Worm (Caenorhabditis elegans) whole organism, L1 larva: ENCODE results near the gene C14E2.6.

Experiments
- C04F5.9 ChIP-seq: sonication (generic microtip); optimal IDR thresholded peaks from 2 replicates; lab custom pipeline; 2016; ENCODE audit warnings: missing genetic modification characterization, missing compliant biosample characterization
- C16A3.4 ChIP-seq: fragments of 150-350 bp; optimal IDR thresholded peaks from 2 replicates; lab custom pipeline; 2014; ENCODE audit warnings: missing biosample characterization, missing genetic modification characterization
- F16B12.6 ChIP-seq: fragments of 150-350 bp; optimal IDR thresholded peaks from 2 replicates; lab custom pipeline; 2014; ENCODE audit warnings: missing biosample characterization, missing genetic modification characterization
- blmp-1 ChIP-seq: fragments of 150-350 bp; optimal IDR thresholded peaks from 2 replicates; lab custom pipeline; 2014; ENCODE audit warnings: missing biosample characterization, missing genetic modification characterization
- ceh-82 ChIP-seq, 3 experiments: fragments of 150-350 bp in 1 of 3; sonication (generic microtip) in 2 of 3; optimal IDR thresholded peaks; 2 replicates each; lab custom pipeline; 2014 to 2017; ENCODE audit warnings: missing biosample characterization in 3 of 3, missing genetic modification characterization in 3 of 3
- dpl-1 ChIP-seq, 3 experiments: fragments of 150-350 bp in 2 of 3; sonication (generic microtip) in 1 of 3; optimal IDR thresholded peaks; 2 replicates each; lab custom pipeline; 2014 to 2017; ENCODE audit warnings: missing biosample characterization in 3 of 3, missing genetic modification characterization in 3 of 3, missing genetic modification reagents in 3 of 3
- dsc-1 ChIP-seq: sonication (generic microtip); optimal IDR thresholded peaks from 2 replicates; lab custom pipeline; 2016; ENCODE audit warnings: mild to moderate bottlenecking, missing genetic modification characterization, missing compliant biosample characterization
- efl-1 ChIP-seq, 4 experiments: fragments of 150-350 bp; optimal IDR thresholded peaks in 3 of 4; peaks in 1 of 4; 1 replicate in 1 of 4; 2 replicates in 3 of 4; lab custom pipeline; 2014; ENCODE audit warnings: missing biosample characterization in 2 of 4, missing genetic modification characterization in 2 of 4, missing genetic modification reagents in 2 of 4
- egl-13 ChIP-seq: sonication (generic microtip); optimal IDR thresholded peaks from 2 replicates; lab custom pipeline; 2016; ENCODE audit warnings: missing genotype, missing genetic modification reagents, missing genetic modification characterization, missing compliant biosample characterization
- egl-27 ChIP-seq, 2 experiments: fragments of 150-350 bp in 1 of 2; sonication (generic microtip); optimal IDR thresholded peaks; 3 replicates each; lab custom pipeline; 2017 to 2018; ENCODE audit warnings: missing biosample characterization in 2 of 2, missing genetic modification characterization in 2 of 2, missing genetic modification reagents in 2 of 2
- elt-3 ChIP-seq, 6 experiments: fragments of 150-350 bp in 1 of 6; sonication (generic microtip); optimal IDR thresholded peaks; 2 replicates each; lab custom pipeline; 2017 to 2018; ENCODE audit warnings: missing biosample characterization in 6 of 6, missing genetic modification characterization in 6 of 6, inconsistent platforms in 1 of 6
- ets-5 ChIP-seq: fragments of 200-800 bp; sonication (Bioruptor generic); IDR thresholded peaks from 2 replicates; pipeline ENCODE4 v1.3.6; 2022; ENCODE audit warnings: missing genetic modification characterization, missing compliant biosample characterization
- fkh-10 ChIP-seq: sonication (generic microtip); optimal IDR thresholded peaks from 2 replicates; lab custom pipeline; 2017; ENCODE audit warnings: missing biosample characterization, missing genetic modification reagents, missing genetic modification characterization
- fkh-8 ChIP-seq: sonication (generic microtip); optimal IDR thresholded peaks from 2 replicates; lab custom pipeline; 2016; ENCODE audit warnings: mild to moderate bottlenecking, missing genetic modification characterization, missing compliant biosample characterization
- fos-1 ChIP-seq: fragments of 150-350 bp; optimal IDR thresholded peaks from 2 replicates; lab custom pipeline; 2014; ENCODE audit warnings: missing biosample characterization, missing genetic modification characterization
- isw-1 ChIP-seq: fragments of 200-800 bp; sonication (Bioruptor generic); IDR thresholded peaks from 2 replicates; pipeline ENCODE4 v1.3.6; 2022; ENCODE audit warnings: missing genetic modification characterization, missing compliant biosample characterization
- lin-13 ChIP-seq: fragments of 150-350 bp; optimal IDR thresholded peaks from 2 replicates; lab custom pipeline; 2014; ENCODE audit warnings: missing biosample characterization, missing genetic modification reagents, missing genetic modification characterization
- lin-14 ChIP-seq: fragments of 200-800 bp; sonication (Bioruptor generic); optimal IDR thresholded peaks from 2 replicates; lab custom pipeline; 2018; ENCODE audit warnings: mild to moderate bottlenecking, missing genetic modification characterization, moderate library complexity, missing compliant biosample characterization
- lin-15B ChIP-seq: fragments of 150-350 bp; sonication (generic microtip); optimal IDR thresholded peaks from 3 replicates; lab custom pipeline; 2014; ENCODE audit warnings: missing biosample characterization, missing genetic modification characterization
- lin-35 ChIP-seq, 2 experiments: fragments of 150-350 bp; optimal IDR thresholded peaks; 2 replicates each; lab custom pipeline; 2014; ENCODE audit warnings: missing biosample characterization in 2 of 2, missing genetic modification characterization in 2 of 2, missing genetic modification reagents in 2 of 2
- lir-3 ChIP-seq: sonication (generic microtip); optimal IDR thresholded peaks from 2 replicates; lab custom pipeline; 2016; ENCODE audit warnings: mild to moderate bottlenecking, missing genetic modification characterization, moderate library complexity, missing compliant biosample characterization; ENCODE audit not compliant: poor library complexity
- lsy-2 ChIP-seq, 2 experiments: fragments of 150-350 bp; optimal IDR thresholded peaks; 2 replicates each; lab custom pipeline; 2014; ENCODE audit warnings: missing biosample characterization in 2 of 2, missing genetic modification characterization in 2 of 2
- mdl-1 ChIP-seq, 2 experiments: fragments of 150-350 bp; optimal IDR thresholded peaks; 2 replicates each; lab custom pipeline; 2014 to 2017; ENCODE audit warnings: missing biosample characterization in 2 of 2, missing genetic modification characterization in 2 of 2, inconsistent platforms in 1 of 2
- mep-1 ChIP-seq: fragments of 150-350 bp; optimal IDR thresholded peaks from 2 replicates; lab custom pipeline; 2014; ENCODE audit warnings: missing biosample characterization, missing genetic modification characterization
- nhr-19 ChIP-seq: fragments of 200-800 bp; sonication (Bioruptor generic); conservative IDR thresholded peaks from 2 replicates; pipeline ENCODE4 v1.3.6; 2022; ENCODE audit warnings: missing genetic modification characterization, missing compliant biosample characterization
- nhr-20 ChIP-seq: sonication (generic microtip); optimal IDR thresholded peaks from 2 replicates; lab custom pipeline; 2016; ENCODE audit warnings: mild to moderate bottlenecking, missing genetic modification characterization, missing compliant biosample characterization
- nhr-47 ChIP-seq: sonication (generic microtip); optimal IDR thresholded peaks from 2 replicates; lab custom pipeline; 2016; ENCODE audit warnings: mild to moderate bottlenecking, missing genetic modification characterization, moderate library complexity, missing compliant biosample characterization
- nhr-71 ChIP-seq: sonication (generic microtip); optimal IDR thresholded peaks from 2 replicates; lab custom pipeline; 2016; ENCODE audit warnings: mild to moderate bottlenecking, missing genetic modification characterization, moderate library complexity, missing compliant biosample characterization
- nhr-77 ChIP-seq: fragments of 150-350 bp; optimal IDR thresholded peaks from 2 replicates; lab custom pipeline; 2014; ENCODE audit warnings: missing biosample characterization, missing genetic modification characterization
- nhr-85 ChIP-seq: sonication (generic microtip); peaks from one replicate; lab custom pipeline; 2016; ENCODE audit warnings: missing genetic modification characterization, inconsistent platforms, missing compliant biosample characterization
- nhr-90 ChIP-seq: sonication (generic microtip); optimal IDR thresholded peaks from 2 replicates; lab custom pipeline; 2016; ENCODE audit warnings: mild to moderate bottlenecking, missing genetic modification characterization, missing compliant biosample characterization; ENCODE audit not compliant: poor library complexity
- rnt-1 ChIP-seq: sonication (generic microtip); optimal IDR thresholded peaks from 2 replicates; lab custom pipeline; 2016; ENCODE audit warnings: mild to moderate bottlenecking, missing genetic modification characterization, moderate library complexity, missing compliant biosample characterization
- skn-1 ChIP-seq: fragments of 150-350 bp; optimal IDR thresholded peaks from 2 replicates; lab custom pipeline; 2014; ENCODE audit warnings: missing biosample characterization, missing genetic modification characterization
- snu-23 ChIP-seq: sonication (generic microtip); optimal IDR thresholded peaks from 2 replicates; lab custom pipeline; 2016; ENCODE audit warnings: missing genetic modification characterization, missing compliant biosample characterization
- sup-37 ChIP-seq: fragments of 200-800 bp; sonication (Bioruptor generic); optimal IDR thresholded peaks from 2 replicates; lab custom pipeline; 2018; ENCODE audit warnings: mild to moderate bottlenecking, missing genetic modification characterization, missing compliant biosample characterization
- swsn-7 ChIP-seq: sonication (generic microtip); optimal IDR thresholded peaks from 2 replicates; lab custom pipeline; 2016; ENCODE audit warnings: missing genetic modification characterization, missing compliant biosample characterization
- tbx-2 ChIP-seq: sonication (generic microtip); optimal IDR thresholded peaks from 2 replicates; lab custom pipeline; 2016; ENCODE audit warnings: missing genetic modification characterization, missing compliant biosample characterization
- unc-62 ChIP-seq: fragments of 150-350 bp; optimal IDR thresholded peaks from 2 replicates; lab custom pipeline; 2014; ENCODE audit warnings: missing biosample characterization, missing genetic modification reagents, missing genetic modification characterization
- unc-86 ChIP-seq: sonication (generic microtip); optimal IDR thresholded peaks from 2 replicates; lab custom pipeline; 2016; ENCODE audit warnings: missing genetic modification characterization, missing compliant biosample characterization
- vab-15 ChIP-seq: sonication (generic microtip); optimal IDR thresholded peaks from 2 replicates; lab custom pipeline; 2017; ENCODE audit warnings: missing genotype, mild to moderate bottlenecking, missing genetic modification characterization, missing compliant biosample characterization
- xbp-1 ChIP-seq: sonication (generic microtip); optimal IDR thresholded peaks from 2 replicates; lab custom pipeline; 2016; ENCODE audit warnings: missing genetic modification characterization, missing compliant biosample characterization

C14E2.6 gene

DNA sequence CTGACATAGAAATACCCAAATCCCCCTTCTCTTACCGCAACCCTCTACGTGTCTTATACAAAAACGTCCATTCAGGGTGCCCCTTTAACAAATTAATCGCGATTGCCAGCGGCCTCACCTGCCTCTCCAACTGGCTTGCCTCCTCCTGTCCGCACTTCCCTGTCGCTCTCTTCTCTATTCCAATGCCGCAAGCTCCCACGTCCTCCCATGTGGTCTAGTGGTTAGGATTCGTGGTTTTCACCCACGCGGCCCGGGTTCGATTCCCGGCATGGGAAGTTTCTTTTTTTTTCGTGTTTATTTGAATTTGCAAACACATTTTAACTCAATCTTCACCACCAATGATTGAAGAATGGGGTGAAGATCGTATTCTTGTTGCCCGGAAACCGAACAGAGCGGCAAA is 28.8 kb upstream of the C14E2.6 start (continued):
- TF ChIP-seq F16B12.6 (tag; lab: Kevin White, UChicago) (no peak), lin-35 (GFP tag; optimal IDR thresholded peaks at IDR 0.05; lab: Kevin White, UChicago) (peak; percentile 24 to 73)
- TF ChIP-seq, all 84 proteins: peak for 38

DNA sequence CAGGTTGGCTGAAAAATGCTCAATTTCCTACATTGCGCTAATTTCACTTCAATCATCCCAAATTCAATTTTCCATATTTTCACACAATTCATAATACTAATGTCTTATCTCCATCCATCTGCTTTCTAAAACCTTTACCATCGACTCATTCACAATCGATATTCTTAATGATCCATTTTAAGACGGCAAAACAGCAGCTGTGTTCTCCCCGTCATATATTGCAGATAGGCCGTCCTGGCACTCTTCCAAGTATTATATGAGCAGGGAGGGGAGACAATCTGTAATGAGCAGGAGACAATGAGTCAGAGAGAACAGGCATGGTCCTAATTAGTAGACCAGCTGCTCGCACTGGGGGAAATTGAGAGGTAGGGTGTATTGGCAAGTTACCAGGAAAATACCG is 27.9 kb upstream of the C14E2.6 start:
- TF ChIP-seq nhr-85 (peak; percentile 2), dsc-1 (tag; lab: Kevin White, UChicago) (no peak)

DNA sequence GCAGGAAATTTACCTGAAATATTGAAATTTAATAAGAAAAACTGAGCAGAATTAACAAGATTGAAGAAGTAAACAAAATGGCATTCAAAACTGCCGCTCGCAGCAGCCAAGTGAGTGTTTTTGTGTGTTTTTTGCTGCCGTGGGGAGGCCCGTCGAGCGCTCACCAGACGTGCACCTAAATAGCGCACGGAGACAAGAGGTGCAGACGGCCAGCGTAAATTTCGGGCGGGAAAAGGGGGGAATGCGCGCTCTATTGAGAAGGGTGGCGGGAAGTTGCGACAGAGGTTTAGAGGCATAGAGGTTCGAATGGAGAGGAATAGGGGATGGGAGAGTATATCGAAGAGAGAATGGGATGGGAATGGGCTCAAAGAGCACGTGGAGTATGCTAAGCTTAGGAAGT is 26.3 kb upstream of the C14E2.6 start, which contains the start of gene ceh-39:
Gene ceh-39, minus strand, starts transcription at position 13 of the 400 bp plus-strand sequence.
- TF ChIP-seq elt-3 (tag; optimal IDR thresholded peaks at IDR 0.05; lab: Kevin White, UChicago): no peak
- peak; percentile 62 for TF ChIP-seq swsn-7 (tag; lab: Kevin White, UChicago)
- TF ChIP-seq blmp-1 (tag; lab: Kevin White, UChicago): no peak
- peak; percentile 80 for TF ChIP-seq fkh-8 (tag; lab: Kevin White, UChicago)
- peak; percentile 36 for TF ChIP-seq C16A3.4
- TF ChIP-seq dpl-1 (GFP tag; optimal IDR thresholded peaks at IDR 0.05; lab: Kevin White, UChicago): peak; percentile 63 to 85 (median 63)
- TF ChIP-seq nhr-19 (GFP tag; lab: Robert Waterston, UW): peak; percentile 78
- peak; percentile 67 for TF ChIP-seq snu-23
- peak; percentile 67 for TF ChIP-seq nhr-71 (tag; lab: Kevin White, UChicago)
- peak; percentile 73 to 78 for TF ChIP-seq lin-35 (GFP tag; optimal IDR thresholded peaks at IDR 0.05; lab: Kevin White, UChicago)
- peak in 1 of 2 experiments; percentile 67 for TF ChIP-seq mdl-1 (tag; optimal IDR thresholded peaks at IDR 0.05; lab: Kevin White, UChicago)
- TF ChIP-seq ets-5: no peak
- peak; percentile 55 for TF ChIP-seq isw-1 (GFP tag; lab: Robert Waterston, UW)
- TF ChIP-seq mep-1: peak; percentile 3
- no peak for TF ChIP-seq sup-37 (GFP tag; lab: Kevin White, UChicago)
- peak; percentile 74 for TF ChIP-seq lin-15B (tag; lab: Kevin White, UChicago)
- TF ChIP-seq lin-14 (GFP tag; lab: Kevin White, UChicago): peak; percentile 86
- TF ChIP-seq egl-13 (tag; lab: Kevin White, UChicago): peak; percentile 20
- TF ChIP-seq unc-62 (GFP tag; lab: Kevin White, UChicago): no peak
- TF ChIP-seq F16B12.6 (tag; lab: Kevin White, UChicago): peak; percentile 7
- TF ChIP-seq unc-86 (tag; lab: Kevin White, UChicago): peak; percentile 51
- TF ChIP-seq nhr-47 (tag; lab: Kevin White, UChicago): peak; percentile 70
- TF ChIP-seq nhr-20 (tag; lab: Kevin White, UChicago): peak; percentile 47
- TF ChIP-seq efl-1 (optimal IDR thresholded peaks at IDR 0.05; lab: Kevin White, UChicago): peak; percentile 70 to 79
- peak; percentile 73 to 95 for TF ChIP-seq efl-1 (GFP tag; optimal IDR thresholded peaks at IDR 0.05 in 1 of 2; lab: Kevin White, UChicago)
- peak; percentile 20 for TF ChIP-seq lin-13 (GFP tag; lab: Kevin White, UChicago)
- TF ChIP-seq nhr-85: no peak
- TF ChIP-seq fos-1 (tag; lab: Kevin White, UChicago): no peak
- peak; percentile 59 for TF ChIP-seq xbp-1
- TF ChIP-seq skn-1: peak; percentile 84
- peak; percentile 38 to 71 (median 61) for TF ChIP-seq ceh-82 (tag; optimal IDR thresholded peaks at IDR 0.05; lab: Kevin White, UChicago)
- TF ChIP-seq dsc-1 (tag; lab: Kevin White, UChicago): peak; percentile 12
- TF ChIP-seq tbx-2 (tag; lab: Kevin White, UChicago): peak; percentile 72
- peak; percentile 31 for TF ChIP-seq nhr-77 (tag; lab: Kevin White, UChicago)
- peak; percentile 45 to 58 for TF ChIP-seq lsy-2 (tag; optimal IDR thresholded peaks at IDR 0.05; lab: Kevin White, UChicago)
- no peak for TF ChIP-seq C04F5.9 (tag; lab: Kevin White, UChicago)
- peak; percentile 25 for TF ChIP-seq nhr-90 (tag; lab: Kevin White, UChicago)
- TF ChIP-seq rnt-1: peak; percentile 67
- TF ChIP-seq egl-27 (tag; optimal IDR thresholded peaks at IDR 0.05; lab: Kevin White, UChicago): no peak
- peak; percentile 61 for TF ChIP-seq fkh-10
- peak; percentile 15 for TF ChIP-seq lir-3 (tag; lab: Kevin White, UChicago)
- TF ChIP-seq vab-15 (tag; lab: Kevin White, UChicago): no peak
